Fruit fly (Drosophila melanogaster) whole organism, embryonic: ENCODE measurements around the gene witty.

Experiments used
- Awh ChIP-seq: fragments of 200-800 bp; sonication (Bioruptor generic); IDR thresholded peaks from 2 replicates; pipeline ENCODE4, ENCODE4 v1.3.6; 2022; ENCODE audit warnings: missing biosample characterization, missing genetic modification characterization
- B-H2 ChIP-seq: fragments of 200-800 bp; sonication (Bioruptor generic); optimal IDR thresholded peaks from 2 replicates; lab custom pipeline; 2018; ENCODE audit warnings: missing biosample characterization, mild to moderate bottlenecking, missing genetic modification characterization
- Bgb ChIP-seq: fragments of 200-800 bp; sonication (Bioruptor generic); IDR thresholded peaks from 2 replicates; pipeline ENCODE4 v1.3.6; 2022; ENCODE audit warnings: missing biosample characterization, missing genetic modification characterization; ENCODE audit not compliant: partially characterized antibody
- CG10366 ChIP-seq: fragments of 200-800 bp; sonication (Bioruptor generic); IDR thresholded peaks from 2 replicates; pipeline ENCODE4 v1.3.6; 2022; ENCODE audit warnings: missing biosample characterization, missing genetic modification characterization
- CG12155 ChIP-seq: fragments of 200-800 bp; sonication (Bioruptor generic); optimal IDR thresholded peaks from 3 replicates; lab custom pipeline; 2016; ENCODE audit warnings: missing biosample characterization, missing genetic modification characterization
- CG12219 ChIP-seq: fragments of 200-800 bp; sonication (Bioruptor generic); optimal IDR thresholded peaks from 3 replicates; lab custom pipeline; 2018; ENCODE audit warnings: missing biosample characterization, mild to moderate bottlenecking, missing genetic modification characterization
- CG12236 ChIP-seq: fragments of 200-800 bp; sonication (Bioruptor generic); optimal IDR thresholded peaks from 2 replicates; lab custom pipeline; 2016; ENCODE audit warnings: missing biosample characterization, missing genetic modification characterization
- CG12299 ChIP-seq: fragments of 200-800 bp; sonication (Bioruptor generic); optimal IDR thresholded peaks from 2 replicates; lab custom pipeline; 2018; ENCODE audit warnings: missing biosample characterization, mild to moderate bottlenecking, missing genetic modification characterization
- CG12391 ChIP-seq: fragments of 200-800 bp; sonication (Bioruptor generic); optimal IDR thresholded peaks from 3 replicates; lab custom pipeline; 2018; ENCODE audit warnings: missing biosample characterization, mild to moderate bottlenecking, missing genetic modification characterization, moderate library complexity
- CG14710 ChIP-seq: fragments of 200-800 bp; sonication (Bioruptor generic); optimal IDR thresholded peaks from 3 replicates; lab custom pipeline; 2019; ENCODE audit warnings: missing biosample characterization, mild to moderate bottlenecking, missing genetic modification characterization, moderate library complexity
- CG2120 ChIP-seq: fragments of 200-800 bp; sonication (Bioruptor generic); optimal IDR thresholded peaks from 3 replicates; lab custom pipeline; 2016; ENCODE audit warnings: missing biosample characterization, missing genetic modification characterization
- CG31365 ChIP-seq: fragments of 200-800 bp; sonication (Bioruptor generic); optimal IDR thresholded peaks from 2 replicates; lab custom pipeline; 2018; ENCODE audit warnings: missing biosample characterization, mild to moderate bottlenecking, missing genetic modification characterization
- CG4282 ChIP-seq: fragments of 200-800 bp; sonication (Bioruptor generic); optimal IDR thresholded peaks from 2 replicates; lab custom pipeline; 2016; ENCODE audit warnings: missing biosample characterization, missing genetic modification characterization
- CG43689 ChIP-seq: fragments of 200-800 bp; sonication (Bioruptor generic); IDR thresholded peaks from 2 replicates; pipeline ENCODE4 v1.3.6; 2022; ENCODE audit warnings: missing biosample characterization, missing genetic modification characterization
- CG4617 ChIP-seq: fragments of 200-800 bp; sonication (Bioruptor generic); optimal IDR thresholded peaks from 3 replicates; lab custom pipeline; 2016; ENCODE audit warnings: missing biosample characterization, missing genetic modification characterization, borderline replicate concordance
- CG6689 ChIP-seq: fragments of 200-800 bp; sonication (Bioruptor generic); IDR thresholded peaks from 2 replicates; pipeline ENCODE4 v1.3.6; 2022; ENCODE audit warnings: missing biosample characterization, missing genetic modification characterization
- CG9437 ChIP-seq: fragments of 200-800 bp; sonication (Bioruptor generic); optimal IDR thresholded peaks from 2 replicates; lab custom pipeline; 2018; ENCODE audit warnings: missing biosample characterization, mild to moderate bottlenecking, missing genetic modification characterization
- CG9876 ChIP-seq: fragments of 200-800 bp; sonication (Bioruptor generic); optimal IDR thresholded peaks from 2 replicates; lab custom pipeline; 2016; ENCODE audit warnings: missing biosample characterization, missing genetic modification characterization
- D ChIP-seq, 2 experiments: fragments of 200-800 bp in 1 of 2; fragments of >200 bp in 1 of 2; sonication (Bioruptor generic) in 1 of 2; optimal IDR thresholded peaks; 2 replicates in 1 of 2; 3 replicates in 1 of 2; lab custom pipeline; 2017; ENCODE audit warnings: mild to moderate bottlenecking in 1 of 2, missing biosample characterization in 1 of 2, missing genetic modification characterization in 1 of 2, missing genetic modification reagents in 1 of 2
- Dll ChIP-seq: fragments of 200-800 bp; sonication (Bioruptor generic); IDR thresholded peaks from 4 replicates; pipeline ENCODE4 v1.3.6; 2022; ENCODE audit warnings: missing biosample characterization, missing genetic modification characterization; ENCODE audit not compliant: partially characterized antibody
- Gug ChIP-seq: fragments of 200-800 bp; sonication (Bioruptor generic); IDR thresholded peaks from 4 replicates; pipeline ENCODE4 v1.3.6; 2022; ENCODE audit warnings: missing biosample characterization, missing genetic modification characterization
- Hand ChIP-seq: fragments of 200-800 bp; sonication (Bioruptor generic); optimal IDR thresholded peaks from 2 replicates; lab custom pipeline; 2017; ENCODE audit warnings: mild to moderate bottlenecking, missing biosample characterization, missing genetic modification reagents, missing genetic modification characterization
- Hr51 ChIP-seq, 2 experiments: fragments of 200-800 bp; sonication (Bioruptor generic); optimal IDR thresholded peaks; 2 replicates in 1 of 2; 3 replicates in 1 of 2; lab custom pipeline; 2016 to 2018; ENCODE audit warnings: missing biosample characterization in 2 of 2, missing genetic modification characterization in 2 of 2, mild to moderate bottlenecking in 1 of 2, moderate library complexity in 1 of 2
- Kr ChIP-seq: fragments of 200-800 bp; sonication (Bioruptor generic); optimal IDR thresholded peaks from 2 replicates; lab custom pipeline; 2017; ENCODE audit warnings: missing biosample characterization, mild to moderate bottlenecking, missing genetic modification characterization
- MTF-1 ChIP-seq: fragments of 200-800 bp; sonication (Bioruptor generic); optimal IDR thresholded peaks from 2 replicates; lab custom pipeline; 2018; ENCODE audit warnings: missing biosample characterization, mild to moderate bottlenecking, missing genetic modification characterization, borderline replicate concordance
- NC2β ChIP-seq: fragments of 200-800 bp; sonication (Bioruptor generic); optimal IDR thresholded peaks from 2 replicates; lab custom pipeline; 2016; ENCODE audit warnings: missing biosample characterization, missing genetic modification characterization
- NfI ChIP-seq: fragments of 200-800 bp; sonication (Bioruptor generic); optimal IDR thresholded peaks from 3 replicates; lab custom pipeline; 2018; ENCODE audit warnings: missing biosample characterization, mild to moderate bottlenecking, missing genetic modification characterization, moderate library complexity
- Optix ChIP-seq: fragments of 200-800 bp; sonication (Bioruptor generic); IDR thresholded peaks from 3 replicates; pipeline ENCODE4 v1.3.6; 2022; ENCODE audit warnings: missing biosample characterization, missing genetic modification characterization
- Rx ChIP-seq: fragments of 200-800 bp; sonication (Bioruptor generic); IDR thresholded peaks from 2 replicates; pipeline ENCODE4 v1.3.6; 2022; ENCODE audit warnings: missing biosample characterization, missing genetic modification characterization
- Sox102F ChIP-seq: fragments of 200-800 bp; sonication (Bioruptor generic); optimal IDR thresholded peaks from 2 replicates; lab custom pipeline; 2018; ENCODE audit warnings: missing biosample characterization, mild to moderate bottlenecking, missing genetic modification characterization, moderate library complexity
- Sry-δ ChIP-seq: fragments of 200-800 bp; sonication (Bioruptor generic); optimal IDR thresholded peaks from 2 replicates; lab custom pipeline; 2016; ENCODE audit warnings: missing biosample characterization, missing genetic modification characterization
- Trl ChIP-seq, 3 experiments: fragments of >200 bp in 2 of 3; fragments of 200-800 bp in 1 of 3; sonication (Bioruptor generic) in 1 of 3; optimal IDR thresholded peaks; 2 replicates in 1 of 3; 3 replicates in 2 of 3; lab custom pipeline; 2016 to 2017; ENCODE audit warnings: missing biosample characterization in 1 of 3, missing genetic modification characterization in 1 of 3
- al ChIP-seq: fragments of 200-800 bp; sonication (Bioruptor generic); IDR thresholded peaks from 2 replicates; pipeline ENCODE4 v1.3.6; 2022; ENCODE audit warnings: missing biosample characterization, missing genetic modification characterization
- cad ChIP-seq: fragments of >200 bp; optimal IDR thresholded peaks from 2 replicates; lab custom pipeline; 2017; ENCODE audit warnings: missing biosample characterization, missing genetic modification characterization
- cg ChIP-seq: fragments of 200-800 bp; sonication (Bioruptor generic); optimal IDR thresholded peaks from 3 replicates; lab custom pipeline; 2019; ENCODE audit warnings: missing biosample characterization, mild to moderate bottlenecking, missing genetic modification characterization, moderate library complexity
- chn ChIP-seq: fragments of 200-800 bp; sonication (Bioruptor generic); optimal IDR thresholded peaks from 2 replicates; lab custom pipeline; 2016; ENCODE audit warnings: missing biosample characterization, missing genetic modification characterization
- dati ChIP-seq: fragments of 200-800 bp; sonication (Bioruptor generic); IDR thresholded peaks from 2 replicates; pipeline ENCODE4 v1.3.6; 2022; ENCODE audit warnings: missing biosample characterization, missing genetic modification characterization
- hbn ChIP-seq: fragments of 200-800 bp; sonication (Bioruptor generic); IDR thresholded peaks from 2 replicates; pipeline ENCODE4 v1.3.6; 2022; ENCODE audit warnings: missing biosample characterization, missing genetic modification characterization; ENCODE audit not compliant: partially characterized antibody
- lola ChIP-seq, 3 experiments: fragments of >200 bp in 2 of 3; fragments of 200-800 bp in 1 of 3; sonication (Bioruptor generic) in 1 of 3; optimal IDR thresholded peaks; 2 replicates each; lab custom pipeline; 2017 to 2019; ENCODE audit warnings: missing biosample characterization in 3 of 3, missing genetic modification characterization in 3 of 3, mild to moderate bottlenecking in 1 of 3, moderate library complexity in 1 of 3
- lov ChIP-seq, 2 experiments: fragments of 200-800 bp in 1 of 2; fragments of >200 bp in 1 of 2; sonication (Bioruptor generic) in 1 of 2; IDR thresholded peaks in 1 of 2; optimal IDR thresholded peaks in 1 of 2; 2 replicates in 1 of 2; 3 replicates in 1 of 2; pipeline versions ENCODE4 v1.3.6 to Lab custom; 2017 to 2022; ENCODE audit warnings: missing biosample characterization in 1 of 2, missing genetic modification characterization in 1 of 2
- pan ChIP-seq, 4 experiments: fragments of >200 bp in 3 of 4; fragments of 200-800 bp in 1 of 4; sonication (Bioruptor generic) in 1 of 4; optimal IDR thresholded peaks in 3 of 4; IDR thresholded peaks in 1 of 4; 2 replicates each; pipeline versions ENCODE4 v1.3.6 to Lab custom; 2017 to 2022; ENCODE audit warnings: missing biosample characterization in 2 of 4, missing genetic modification characterization in 2 of 4, mixed read lengths in 1 of 4
- pum ChIP-seq: fragments of 200-800 bp; sonication (Bioruptor generic); optimal IDR thresholded peaks from 2 replicates; lab custom pipeline; 2016; ENCODE audit warnings: missing biosample characterization, missing genetic modification characterization
- repo ChIP-seq: fragments of 200-800 bp; sonication (Bioruptor generic); optimal IDR thresholded peaks from 2 replicates; lab custom pipeline; 2016; ENCODE audit warnings: missing biosample characterization, missing genetic modification characterization
- sisA ChIP-seq: fragments of 200-800 bp; sonication (Bioruptor generic); IDR thresholded peaks from 2 replicates; pipeline ENCODE4 v1.3.6; 2022; ENCODE audit warnings: missing biosample characterization, missing genetic modification characterization
- twi ChIP-seq: fragments of 200-800 bp; optimal IDR thresholded peaks from 2 replicates; lab custom pipeline; 2019; ENCODE audit warnings: missing biosample characterization, mild to moderate bottlenecking, missing genetic modification characterization, moderate library complexity
- vnd ChIP-seq: fragments of 200-800 bp; sonication (Bioruptor generic); IDR thresholded peaks from 3 replicates; pipeline ENCODE4 v1.3.6; 2022; ENCODE audit warnings: missing biosample characterization, missing genetic modification characterization; ENCODE audit not compliant: partially characterized antibody
- zfh1 ChIP-seq: fragments of 200-800 bp; sonication (Bioruptor generic); IDR thresholded peaks from 3 replicates; pipeline ENCODE4 v1.3.6; 2022; ENCODE audit warnings: missing biosample characterization, missing genetic modification characterization

Gene witty

dm6 chr2L:8311091-8311490, 27.0 kb upstream of the witty start, which contains the start of the genes CG7810 and CG7806 (continued):
- TF ChIP-seq lola (GFP tag; optimal IDR thresholded peaks at IDR 0.05; lab: Kevin White, UChicago) (peak in 1 of 3 experiments; percentile 85), NfI (peak; percentile 88), MTF-1 (GFP tag; lab: Kevin White, UChicago) (peak; percentile 53), hbn (GFP tag; lab: Robert Waterston, UW) (no peak), CG12155 (GFP tag; lab: Kevin White, UChicago) (peak; percentile 83), CG12219 (peak; percentile 80), NC2β (GFP tag; lab: Kevin White, UChicago) (peak; percentile 88), sisA (GFP tag; lab: Robert Waterston, UW) (peak; percentile 84), Awh (GFP tag; lab: Robert Waterston, UW) (peak; percentile 80), CG9876 (peak; percentile 46), al (GFP tag; lab: Robert Waterston, UW) (peak; percentile 83), Gug (GFP tag; lab: Robert Waterston, UW) (peak; percentile 67; the same call in 3 of the 4 replicates), Sry-δ (GFP tag; lab: Kevin White, UChicago) (peak; percentile 76), CG10366 (peak; percentile 93), chn (GFP tag; lab: Kevin White, UChicago) (peak; percentile 85), Bgb (no peak), Hr51 (GFP tag; optimal IDR thresholded peaks at IDR 0.05; lab: Kevin White, UChicago) (peak; percentile 82 to 93), Hand (GFP tag; lab: Kevin White, UChicago) (peak; percentile 69), zfh1 (GFP tag; lab: Robert Waterston, UW) (peak; percentile 95), Dll (GFP tag; lab: Robert Waterston, UW) (peak; percentile 61; the same call in 2 of the 4 replicates), Sox102F (GFP tag; lab: Kevin White, UChicago) (peak; percentile 95), repo (GFP tag; lab: Kevin White, UChicago) (peak; percentile 75), CG14710 (tag; lab: Kevin White, UChicago) (peak; percentile 92), CG4617 (GFP tag; lab: Kevin White, UChicago) (peak; percentile 84), CG4282 (GFP tag; lab: Kevin White, UChicago) (peak; percentile 25), Kr (no peak), CG12299 (tag; lab: Kevin White, UChicago) (peak; percentile 89), dati (GFP tag; lab: Robert Waterston, UW) (peak; percentile 72; the same call in 1 of the 2 replicates), D (optimal IDR thresholded peaks at IDR 0.05; lab: Kevin White, UChicago) (no peak), D (GFP tag; optimal IDR thresholded peaks at IDR 0.05; lab: Kevin White, UChicago) (peak; percentile 77), CG31365 (tag; lab: Kevin White, UChicago) (peak; percentile 59), pum (GFP tag; lab: Kevin White, UChicago) (peak; percentile 85), B-H2 (GFP tag; lab: Kevin White, UChicago) (peak; percentile 90), CG12236 (peak; percentile 91), Optix (peak; percentile 79), lov (optimal IDR thresholded peaks at IDR 0.05; lab: Kevin White, UChicago) (no peak), lov (GFP tag; IDR thresholded peaks at IDR 0.05; lab: Robert Waterston, UW) (peak; percentile 67; the same call in 1 of the 3 replicates), pan (optimal IDR thresholded peaks at IDR 0.05; lab: Kevin White, UChicago) (no peak), pan (GFP tag; optimal IDR thresholded peaks at IDR 0.05 in 1 of 2, IDR thresholded peaks at IDR 0.05 in 1 of 2) (peak in 1 of 2 experiments; percentile 95), cad (GFP tag; lab: Kevin White, UChicago) (no peak), CG6689 (peak; percentile 92), Trl (optimal IDR thresholded peaks at IDR 0.05; lab: Kevin White, UChicago) (no peak), Trl (GFP tag; optimal IDR thresholded peaks at IDR 0.05; lab: Kevin White, UChicago) (peak; percentile 94), CG12391 (tag; lab: Kevin White, UChicago) (peak; percentile 95), Rx (GFP tag; lab: Robert Waterston, UW) (peak; percentile 77), CG9437 (GFP tag; lab: Kevin White, UChicago) (peak; percentile 95), CG43689 (GFP tag; lab: Robert Waterston, UW) (peak; percentile 86), vnd (GFP tag; lab: Robert Waterston, UW) (0 out of 3 replicates have a peak, but pooled peaks have one; percentile 17), CG2120 (GFP tag; lab: Kevin White, UChicago) (peak; percentile 95), twi (tag; lab: Kevin White, UChicago) (peak; percentile 74), cg (GFP tag; lab: Kevin White, UChicago) (no peak)
